Fruit fly (Drosophila melanogaster) whole organism, embryonic: ENCODE measurements around the gene amn.

ENCODE experiments used
- ATbp ChIP-seq: fragments of 200-800 bp; sonication (Bioruptor generic); optimal IDR thresholded peaks from 2 replicates; lab custom pipeline; 2017; ENCODE audit warnings: missing biosample characterization, mild to moderate bottlenecking, missing genetic modification characterization, missing genetic modification reagents
- CG11504 ChIP-seq: fragments of 200-800 bp; sonication (Bioruptor generic); optimal IDR thresholded peaks from 3 replicates; lab custom pipeline; 2019; ENCODE audit warnings: missing biosample characterization, mild to moderate bottlenecking, missing genetic modification characterization, moderate library complexity
- CG13287 ChIP-seq: fragments of 200-800 bp; sonication (Bioruptor generic); IDR thresholded peaks from 2 replicates; pipeline ENCODE4 v1.3.6; 2022; ENCODE audit warnings: missing biosample characterization, missing genetic modification characterization; ENCODE audit not compliant: partially characterized antibody
- CG14441 ChIP-seq: fragments of 200-800 bp; sonication (Bioruptor generic); IDR thresholded peaks from 2 replicates; pipeline ENCODE4 v1.3.6; 2022; ENCODE audit warnings: missing biosample characterization, missing genetic modification characterization
- CG15514 ChIP-seq: fragments of 200-800 bp; sonication (Bioruptor generic); optimal IDR thresholded peaks from 3 replicates; lab custom pipeline; 2017; ENCODE audit warnings: missing biosample characterization, missing genetic modification characterization, mild to moderate bottlenecking, moderate library complexity, missing genetic modification reagents
- CG15696 ChIP-seq: fragments of 200-800 bp; sonication (Bioruptor generic); optimal IDR thresholded peaks from 2 replicates; lab custom pipeline; 2019; ENCODE audit warnings: missing biosample characterization, mild to moderate bottlenecking, missing genetic modification characterization, moderate library complexity
- CG17912 ChIP-seq: fragments of 200-800 bp; sonication (Bioruptor generic); optimal IDR thresholded peaks from 2 replicates; lab custom pipeline; 2018; ENCODE audit warnings: missing biosample characterization, mild to moderate bottlenecking, missing genetic modification characterization
- CG1832 ChIP-seq: fragments of 200-800 bp; sonication (Bioruptor generic); optimal IDR thresholded peaks from 2 replicates; lab custom pipeline; 2017; ENCODE audit warnings: missing biosample characterization, mild to moderate bottlenecking, missing genetic modification characterization, inconsistent platforms
- CG2199 ChIP-seq: fragments of 200-800 bp; sonication (Bioruptor generic); IDR thresholded peaks from 3 replicates; pipeline ENCODE4 v1.3.6; 2022; ENCODE audit warnings: missing biosample characterization, missing genetic modification characterization
- CG2712 ChIP-seq: fragments of 200-800 bp; optimal IDR thresholded peaks from 3 replicates; lab custom pipeline; 2019; ENCODE audit warnings: missing biosample characterization, mild to moderate bottlenecking, missing genetic modification characterization, moderate library complexity
- CG32772 ChIP-seq: fragments of 200-800 bp; sonication (Bioruptor generic); IDR thresholded peaks from 2 replicates; pipeline ENCODE4 v1.3.6; 2022; ENCODE audit warnings: missing biosample characterization, missing genetic modification characterization
- CG3838 ChIP-seq: fragments of 200-800 bp; sonication (Bioruptor generic); optimal IDR thresholded peaks from 3 replicates; lab custom pipeline; 2016; ENCODE audit warnings: missing biosample characterization, missing genetic modification characterization
- CG4360 ChIP-seq: fragments of 200-800 bp; sonication (Bioruptor generic); IDR thresholded peaks from 2 replicates; pipeline ENCODE4 v1.3.6; 2022; ENCODE audit warnings: missing biosample characterization, missing genetic modification characterization
- CG9876 ChIP-seq: fragments of 200-800 bp; sonication (Bioruptor generic); optimal IDR thresholded peaks from 2 replicates; lab custom pipeline; 2016; ENCODE audit warnings: missing biosample characterization, missing genetic modification characterization
- Chrac-16 ChIP-seq: fragments of 200-800 bp; sonication (Bioruptor generic); optimal IDR thresholded peaks from 3 replicates; lab custom pipeline; 2016; ENCODE audit warnings: missing biosample characterization, missing genetic modification characterization
- Dp ChIP-seq: fragments of 200-800 bp; sonication (Bioruptor generic); optimal IDR thresholded peaks from 2 replicates; lab custom pipeline; 2018; ENCODE audit warnings: missing biosample characterization, mild to moderate bottlenecking, missing genetic modification characterization, moderate library complexity
- Drgx ChIP-seq: fragments of 200-800 bp; sonication (Bioruptor generic); IDR thresholded peaks from 2 replicates; pipeline ENCODE4 v1.3.6; 2022; ENCODE audit warnings: missing biosample characterization, missing genetic modification characterization
- H15 ChIP-seq: fragments of 200-800 bp; sonication (Bioruptor generic); IDR thresholded peaks from 3 replicates; pipeline ENCODE4 v1.3.6; 2022; ENCODE audit warnings: missing biosample characterization, missing genetic modification characterization
- HLH4C ChIP-seq: fragments of 200-800 bp; sonication (Bioruptor generic); IDR thresholded peaks from 3 replicates; pipeline ENCODE4 v1.3.6; 2022; ENCODE audit warnings: missing biosample characterization, missing genetic modification characterization; ENCODE audit not compliant: partially characterized antibody
- Hand ChIP-seq: fragments of 200-800 bp; sonication (Bioruptor generic); optimal IDR thresholded peaks from 2 replicates; lab custom pipeline; 2017; ENCODE audit warnings: mild to moderate bottlenecking, missing biosample characterization, missing genetic modification reagents, missing genetic modification characterization
- HmgD ChIP-seq: fragments of 200-800 bp; sonication (Bioruptor generic); optimal IDR thresholded peaks from 3 replicates; lab custom pipeline; 2016; ENCODE audit warnings: missing biosample characterization, missing genetic modification characterization
- HmgZ ChIP-seq: fragments of 200-800 bp; sonication (Bioruptor generic); optimal IDR thresholded peaks from 2 replicates; lab custom pipeline; 2018; ENCODE audit warnings: missing biosample characterization, mild to moderate bottlenecking, missing genetic modification characterization
- Hmr ChIP-seq: fragments of 200-800 bp; sonication (Bioruptor generic); optimal IDR thresholded peaks from 3 replicates; lab custom pipeline; 2017; ENCODE audit warnings: mild to moderate bottlenecking, missing biosample characterization, missing genetic modification reagents, missing genetic modification characterization
- Lhr ChIP-seq: fragments of 200-800 bp; sonication (Bioruptor generic); optimal IDR thresholded peaks from 3 replicates; lab custom pipeline; 2017; ENCODE audit warnings: mild to moderate bottlenecking, missing biosample characterization, missing genetic modification reagents, missing genetic modification characterization
- NfI ChIP-seq: fragments of 200-800 bp; sonication (Bioruptor generic); optimal IDR thresholded peaks from 3 replicates; lab custom pipeline; 2018; ENCODE audit warnings: missing biosample characterization, mild to moderate bottlenecking, missing genetic modification characterization, moderate library complexity
- Opbp ChIP-seq: fragments of 200-800 bp; sonication (Bioruptor generic); IDR thresholded peaks from 3 replicates; pipeline ENCODE4 v1.3.6; 2022; ENCODE audit warnings: missing biosample characterization, missing genetic modification characterization; ENCODE audit not compliant: partially characterized antibody
- Sox100B ChIP-seq: fragments of 200-800 bp; sonication (Bioruptor generic); optimal IDR thresholded peaks from 3 replicates; lab custom pipeline; 2018; ENCODE audit warnings: missing biosample characterization, mild to moderate bottlenecking, missing genetic modification characterization
- Sry-δ ChIP-seq: fragments of 200-800 bp; sonication (Bioruptor generic); optimal IDR thresholded peaks from 2 replicates; lab custom pipeline; 2016; ENCODE audit warnings: missing biosample characterization, missing genetic modification characterization
- Stat92E ChIP-seq, 3 experiments: fragments of >200 bp in 2 of 3; fragments of 200-800 bp in 1 of 3; sonication (Bioruptor generic) in 1 of 3; optimal IDR thresholded peaks; 2 replicates each; lab custom pipeline; 2017 to 2019; ENCODE audit warnings: missing biosample characterization in 3 of 3, missing genetic modification characterization in 3 of 3, mild to moderate bottlenecking in 1 of 3, moderate library complexity in 1 of 3
- az2 ChIP-seq: fragments of 200-800 bp; sonication (Bioruptor generic); optimal IDR thresholded peaks from 3 replicates; lab custom pipeline; 2016; ENCODE audit warnings: missing biosample characterization, missing genetic modification characterization
- chn ChIP-seq: fragments of 200-800 bp; sonication (Bioruptor generic); optimal IDR thresholded peaks from 2 replicates; lab custom pipeline; 2016; ENCODE audit warnings: missing biosample characterization, missing genetic modification characterization
- crc ChIP-seq: fragments of 200-800 bp; sonication (Bioruptor generic); optimal IDR thresholded peaks from 2 replicates; lab custom pipeline; 2016; ENCODE audit warnings: missing biosample characterization, missing genetic modification characterization
- dm ChIP-seq: fragments of 200-800 bp; sonication (Bioruptor generic); optimal IDR thresholded peaks from 3 replicates; lab custom pipeline; 2016; ENCODE audit warnings: missing biosample characterization, missing genetic modification characterization
- emc ChIP-seq: fragments of 200-800 bp; sonication (Bioruptor generic); optimal IDR thresholded peaks from 2 replicates; lab custom pipeline; 2016; ENCODE audit warnings: missing biosample characterization, missing genetic modification characterization
- gem ChIP-seq: fragments of 200-800 bp; sonication (Bioruptor generic); optimal IDR thresholded peaks from 2 replicates; lab custom pipeline; 2019; ENCODE audit warnings: missing biosample characterization, mild to moderate bottlenecking, missing genetic modification characterization, moderate library complexity
- h ChIP-seq: fragments of >200 bp; optimal IDR thresholded peaks from 2 replicates; lab custom pipeline; 2017
- hb ChIP-seq: fragments of 200-800 bp; sonication (Bioruptor generic); IDR thresholded peaks from 3 replicates; pipeline ENCODE4 v1.3.6; 2022; ENCODE audit warnings: missing biosample characterization, missing genetic modification characterization; ENCODE audit not compliant: partially characterized antibody
- lmd ChIP-seq: fragments of 200-800 bp; sonication (Bioruptor generic); IDR thresholded peaks from 2 replicates; pipeline ENCODE4 v1.3.6; 2022; ENCODE audit warnings: missing biosample characterization, missing genetic modification characterization
- lola ChIP-seq, 3 experiments: fragments of >200 bp in 2 of 3; fragments of 200-800 bp in 1 of 3; sonication (Bioruptor generic) in 1 of 3; optimal IDR thresholded peaks; 2 replicates each; lab custom pipeline; 2017 to 2019; ENCODE audit warnings: missing biosample characterization in 3 of 3, missing genetic modification characterization in 3 of 3, mild to moderate bottlenecking in 1 of 3, moderate library complexity in 1 of 3
- maf-S ChIP-seq: fragments of 200-800 bp; sonication (Bioruptor generic); optimal IDR thresholded peaks from 2 replicates; lab custom pipeline; 2016; ENCODE audit warnings: missing biosample characterization, missing genetic modification characterization
- prd ChIP-seq, 3 experiments: fragments of >200 bp in 2 of 3; fragments of 200-800 bp in 1 of 3; sonication (Bioruptor generic) in 1 of 3; optimal IDR thresholded peaks in 2 of 3; IDR thresholded peaks in 1 of 3; 2 replicates in 2 of 3; 3 replicates in 1 of 3; pipeline versions ENCODE4 v1.3.6 to Lab custom; 2017 to 2022; ENCODE audit warnings: missing biosample characterization in 1 of 3, missing genetic modification characterization in 1 of 3
- pum ChIP-seq: fragments of 200-800 bp; sonication (Bioruptor generic); optimal IDR thresholded peaks from 2 replicates; lab custom pipeline; 2016; ENCODE audit warnings: missing biosample characterization, missing genetic modification characterization
- sc ChIP-seq, 3 experiments: fragments of >200 bp in 2 of 3; fragments of 200-800 bp in 1 of 3; sonication (Bioruptor generic) in 1 of 3; optimal IDR thresholded peaks; 2 replicates in 2 of 3; 3 replicates in 1 of 3; lab custom pipeline; 2017; ENCODE audit warnings: mild to moderate bottlenecking in 1 of 3, missing biosample characterization in 1 of 3, missing genetic modification characterization in 1 of 3, missing genetic modification reagents in 1 of 3
- schlank ChIP-seq: fragments of 200-800 bp; sonication (Bioruptor generic); optimal IDR thresholded peaks from 2 replicates; lab custom pipeline; 2018; ENCODE audit warnings: missing biosample characterization, mild to moderate bottlenecking, missing genetic modification characterization
- shn ChIP-seq: fragments of 200-800 bp; sonication (Bioruptor generic); optimal IDR thresholded peaks from 3 replicates; lab custom pipeline; 2016; ENCODE audit warnings: missing biosample characterization, missing genetic modification characterization
- sim ChIP-seq: fragments of 200-800 bp; sonication (Bioruptor generic); IDR thresholded peaks from 2 replicates; pipeline ENCODE4 v1.3.6; 2022; ENCODE audit warnings: missing biosample characterization, missing genetic modification characterization
- sima ChIP-seq: fragments of 200-800 bp; sonication (Bioruptor generic); optimal IDR thresholded peaks from 2 replicates; lab custom pipeline; 2016; ENCODE audit warnings: missing biosample characterization, missing genetic modification characterization
- slou ChIP-seq: fragments of 200-800 bp; sonication (Bioruptor generic); optimal IDR thresholded peaks from 3 replicates; lab custom pipeline; 2016; ENCODE audit warnings: missing biosample characterization, missing genetic modification characterization

Gene amn

dm6 chrX:19848342-19848793, 41.5 kb downstream of the amn start (continued):
- TF ChIP-seq HmgZ (tag; lab: Kevin White, UChicago) (peak; percentile 67), dm (GFP tag; lab: Kevin White, UChicago) (peak; percentile 49), HmgD (GFP tag; lab: Kevin White, UChicago) (peak; percentile 76), h (lab: Kevin White, UChicago) (no peak), CG32772 (peak; percentile 58), hb (no peak), emc (peak; percentile 11), ATbp (peak; percentile 62), H15 (peak; percentile 70; the same call in 2 of the 3 replicates), CG4360 (GFP tag; lab: Robert Waterston, UW) (peak; percentile 31), CG3838 (GFP tag; lab: Kevin White, UChicago) (peak; percentile 16), sim (peak; percentile 57; the same call in 1 of the 2 replicates), CG2712 (tag; lab: Kevin White, UChicago) (peak; percentile 73), sima (GFP tag; lab: Kevin White, UChicago) (peak; percentile 32), CG15514 (GFP tag; lab: Kevin White, UChicago) (peak; percentile 72), NfI (GFP tag; lab: Kevin White, UChicago) (peak; percentile 74), maf-S (GFP tag; lab: Kevin White, UChicago) (peak; percentile 64), Sox100B (peak; percentile 38), crc (GFP tag; lab: Kevin White, UChicago) (peak; percentile 54), Hand (GFP tag; lab: Kevin White, UChicago) (no peak), shn (GFP tag; lab: Kevin White, UChicago) (peak; percentile 79), Lhr (GFP tag; lab: Kevin White, UChicago) (peak; percentile 48), CG9876 (peak; percentile 60), CG2199 (GFP tag; lab: Robert Waterston, UW) (peak; percentile 91), CG14441 (peak; percentile 80), prd (optimal IDR thresholded peaks at IDR 0.05; lab: Kevin White, UChicago) (no peak), prd (GFP tag; IDR thresholded peaks at IDR 0.05; lab: Robert Waterston, UW) (peak; percentile 85), HLH4C (GFP tag; lab: Robert Waterston, UW) (peak; percentile 54; the same call in 2 of the 3 replicates), Chrac-16 (GFP tag; lab: Kevin White, UChicago) (peak; percentile 74), lola (GFP tag; optimal IDR thresholded peaks at IDR 0.05; lab: Kevin White, UChicago) (peak in 1 of 3 experiments; percentile 30), Hmr (peak; percentile 65), CG15696 (tag; lab: Kevin White, UChicago) (peak; percentile 49), chn (GFP tag; lab: Kevin White, UChicago) (peak; percentile 82), az2 (peak; percentile 78), CG13287 (GFP tag; lab: Robert Waterston, UW) (peak; percentile 67), Opbp (GFP tag; lab: Robert Waterston, UW) (peak; percentile 60), pum (GFP tag; lab: Kevin White, UChicago) (peak; percentile 75), Dp (peak; percentile 42), schlank (tag; lab: Kevin White, UChicago) (peak; percentile 49), sc (optimal IDR thresholded peaks at IDR 0.05; lab: Kevin White, UChicago) (no peak), sc (GFP tag; optimal IDR thresholded peaks at IDR 0.05; lab: Kevin White, UChicago) (peak; percentile 37), Drgx (GFP tag; lab: Robert Waterston, UW) (peak; percentile 71), CG17912 (GFP tag; lab: Kevin White, UChicago) (peak; percentile 22), Stat92E (GFP tag; optimal IDR thresholded peaks at IDR 0.05; lab: Kevin White, UChicago) (peak in 1 of 3 experiments; percentile 24), gem (tag; lab: Kevin White, UChicago) (peak; percentile 74), lmd (GFP tag; lab: Robert Waterston, UW) (peak; percentile 74), CG11504 (peak; percentile 74), Sry-δ (GFP tag; lab: Kevin White, UChicago) (peak; percentile 38), slou (GFP tag; lab: Kevin White, UChicago) (peak; percentile 18), CG1832 (GFP tag; lab: Kevin White, UChicago) (peak; percentile 48)
